Fruit fly (Drosophila melanogaster) Kc167 (cell line): ENCODE data around the gene Nna1.

Experiments used
- Myc ChIP-seq: fragments of >200 bp; optimal IDR thresholded peaks from 2 replicates; lab custom pipeline; 2017; ENCODE audit warnings: missing external identifiers
- ttk ChIP-seq: sonication (Bioruptor generic); optimal IDR thresholded peaks from 2 replicates; lab custom pipeline; 2017; ENCODE audit warnings: missing external identifiers

- no peak for TF ChIP-seq ttk (lab: Kevin White, UChicago)
- TF ChIP-seq Myc (lab: Kevin White, UChicago): no peak
These were observed 48.0 kb downstream of the Nna1 start for dm6 chrX:13740062-13740461.
